Worm (Caenorhabditis elegans) whole organism, young adult: Measurements from ENCODE around the gene arx-5.
A peak's percentile ranks its signal among the peaks of the same experiment; 100 is the strongest.
"Not testable (repeated sequence)": the region's sequence is repeated elsewhere in the genome, so short reads cannot be mapped to it uniquely, and the experiment has no call there.

Experiments
- B0019.2 ChIP-seq: fragments of 200-800 bp; sonication (Bioruptor generic); conservative IDR thresholded peaks from 2 replicates; pipeline ENCODE4 v1.3.6; 2022; ENCODE audit warnings: missing genetic modification reagents, missing genetic modification characterization, missing compliant biosample characterization
- B0261.1 ChIP-seq: sonication (generic microtip); optimal IDR thresholded peaks from 2 replicates; lab custom pipeline; 2016; ENCODE audit warnings: mild to moderate bottlenecking, missing genetic modification characterization, moderate library complexity, missing compliant biosample characterization
- F10E7.11 ChIP-seq: sonication (generic microtip); optimal IDR thresholded peaks from 2 replicates; lab custom pipeline; 2017; ENCODE audit warnings: mild to moderate bottlenecking, missing genetic modification characterization, moderate library complexity, missing compliant biosample characterization
- K12H6.12 ChIP-seq: fragments of 200-800 bp; sonication (Bioruptor generic); optimal IDR thresholded peaks from 2 replicates; lab custom pipeline; 2018; ENCODE audit warnings: mild to moderate bottlenecking, missing genetic modification characterization, missing compliant biosample characterization
- Y67H2A.10 ChIP-seq: fragments of 200-800 bp; sonication (Bioruptor generic); conservative IDR thresholded peaks from 2 replicates; pipeline ENCODE4 v1.3.6; 2022; ENCODE audit warnings: missing genetic modification reagents, missing genetic modification characterization, missing compliant biosample characterization
- ZK185.1 ChIP-seq: sonication (generic microtip); optimal IDR thresholded peaks from 2 replicates; lab custom pipeline; 2016; ENCODE audit warnings: mild to moderate bottlenecking, missing genetic modification characterization, missing compliant biosample characterization; ENCODE audit not compliant: poor library complexity, severe bottlenecking
- akir-1 ChIP-seq: fragments of 200-800 bp; sonication (Bioruptor generic); optimal IDR thresholded peaks from 2 replicates; lab custom pipeline; 2018; ENCODE audit warnings: mild to moderate bottlenecking, missing genetic modification characterization, moderate library complexity, missing compliant biosample characterization
- atf-7 ChIP-seq: sonication (generic microtip); optimal IDR thresholded peaks from 2 replicates; lab custom pipeline; 2017; ENCODE audit warnings: mild to moderate bottlenecking, missing genetic modification characterization, missing compliant biosample characterization
- attf-3 ChIP-seq: fragments of 200-800 bp; sonication (Bioruptor generic); conservative IDR thresholded peaks from 2 replicates; pipeline ENCODE4 v1.3.6; 2022; ENCODE audit warnings: missing genetic modification reagents, missing genetic modification characterization, missing compliant biosample characterization
- attf-6 ChIP-seq: fragments of 200-800 bp; sonication (Bioruptor generic); IDR thresholded peaks from 2 replicates; pipeline ENCODE4 v1.3.6; 2022; ENCODE audit warnings: missing genetic modification reagents, missing genetic modification characterization, missing compliant biosample characterization
- cebp-1 ChIP-seq, 2 experiments: fragments of 200-800 bp in 1 of 2; sonication (Bioruptor generic) in 1 of 2; sonication (generic microtip) in 1 of 2; IDR thresholded peaks in 1 of 2; optimal IDR thresholded peaks in 1 of 2; 2 replicates each; pipeline versions ENCODE4 v1.3.6 to Lab custom; 2017 to 2022; ENCODE audit warnings: missing compliant biosample characterization in 2 of 2, missing genetic modification characterization in 2 of 2, mild to moderate bottlenecking in 1 of 2, missing genetic modification reagents in 1 of 2, moderate library complexity in 1 of 2
- cebp-2 ChIP-seq: fragments of 200-800 bp; sonication (Bioruptor generic); IDR thresholded peaks from 2 replicates; pipeline ENCODE4 v1.3.6; 2022; ENCODE audit warnings: missing genetic modification characterization, missing compliant biosample characterization
- ceh-40 ChIP-seq: fragments of 200-800 bp; sonication (Bioruptor generic); IDR thresholded peaks from 2 replicates; pipeline ENCODE4 v1.3.6; 2022; ENCODE audit warnings: missing genetic modification characterization, missing compliant biosample characterization
- ceh-79 ChIP-seq: sonication (generic microtip); optimal IDR thresholded peaks from 2 replicates; lab custom pipeline; 2017; ENCODE audit warnings: mild to moderate bottlenecking, missing genetic modification characterization, missing compliant biosample characterization
- chd-7 ChIP-seq: sonication (generic microtip); optimal IDR thresholded peaks from 2 replicates; lab custom pipeline; 2016; ENCODE audit warnings: mild to moderate bottlenecking, missing genetic modification characterization, moderate library complexity, missing compliant biosample characterization
- dox-1 ChIP-seq: fragments of 200-800 bp; sonication (Bioruptor generic); IDR thresholded peaks from 2 replicates; pipeline ENCODE4 v1.3.6; 2022; ENCODE audit warnings: missing genetic modification reagents, missing genetic modification characterization, missing compliant biosample characterization
- efl-1 ChIP-seq: fragments of 150-350 bp; optimal IDR thresholded peaks from 2 replicates; lab custom pipeline; 2014; ENCODE audit warnings: missing biosample characterization, missing genetic modification reagents, missing genetic modification characterization
- egl-44 ChIP-seq: fragments of 200-800 bp; sonication (Bioruptor generic); IDR thresholded peaks from 2 replicates; pipeline ENCODE4 v1.3.6; 2022; ENCODE audit warnings: missing genetic modification reagents, missing genetic modification characterization, missing compliant biosample characterization
- gei-17 ChIP-seq: fragments of 200-800 bp; sonication (Bioruptor generic); optimal IDR thresholded peaks from 2 replicates; lab custom pipeline; 2018; ENCODE audit warnings: mild to moderate bottlenecking, missing genetic modification characterization, missing compliant biosample characterization
- him-1 ChIP-seq: sonication (generic microtip); optimal IDR thresholded peaks from 2 replicates; lab custom pipeline; 2016; ENCODE audit warnings: missing genotype, missing genetic modification reagents, missing genetic modification characterization, missing compliant biosample characterization
- let-526 ChIP-seq: fragments of 200-800 bp; sonication (Bioruptor generic); IDR thresholded peaks from 2 replicates; pipeline ENCODE4 v1.3.6; 2022; ENCODE audit warnings: missing genetic modification reagents, missing genetic modification characterization, missing compliant biosample characterization
- let-607 ChIP-seq, 2 experiments: fragments of 200-800 bp in 1 of 2; sonication (Bioruptor generic) in 1 of 2; sonication (generic microtip) in 1 of 2; optimal IDR thresholded peaks; 2 replicates each; lab custom pipeline; 2016 to 2018; ENCODE audit warnings: mild to moderate bottlenecking in 2 of 2, missing compliant biosample characterization in 2 of 2, missing genetic modification characterization in 2 of 2, moderate library complexity in 2 of 2, missing genotype in 1 of 2
- lin-40 ChIP-seq: sonication (generic microtip); optimal IDR thresholded peaks from 2 replicates; lab custom pipeline; 2016; ENCODE audit warnings: missing genetic modification characterization, mild to moderate bottlenecking, missing compliant biosample characterization, missing genotype, missing genetic modification reagents
- lin-54 ChIP-seq: fragments of 200-800 bp; sonication (Bioruptor generic); optimal IDR thresholded peaks from 2 replicates; lab custom pipeline; 2018; ENCODE audit warnings: mild to moderate bottlenecking, missing genetic modification characterization, missing compliant biosample characterization
- nfyb-1 ChIP-seq: fragments of 200-800 bp; sonication (Bioruptor generic); IDR thresholded peaks from 2 replicates; pipeline ENCODE4 v1.3.6; 2022; ENCODE audit warnings: missing genetic modification reagents, missing genetic modification characterization, missing compliant biosample characterization
- nhr-80 ChIP-seq: sonication (generic microtip); optimal IDR thresholded peaks from 2 replicates; lab custom pipeline; 2016; ENCODE audit warnings: missing genetic modification characterization, missing compliant biosample characterization
- pha-4 ChIP-seq: fragments of 150-350 bp; sonication (generic microtip); optimal IDR thresholded peaks from 2 replicates; lab custom pipeline; 2014; ENCODE audit warnings: missing biosample characterization, missing genetic modification reagents, missing genetic modification characterization
- rec-8 ChIP-seq, 2 experiments: sonication (generic microtip); optimal IDR thresholded peaks; 2 replicates each; lab custom pipeline; 2016; ENCODE audit warnings: mild to moderate bottlenecking in 2 of 2, missing genetic modification characterization in 2 of 2, missing genetic modification reagents in 2 of 2, missing genotype in 2 of 2, missing biosample characterization in 1 of 2, missing compliant biosample characterization in 1 of 2, moderate library complexity in 1 of 2
- rpc-1 ChIP-seq, 2 experiments: fragments of 150-350 bp in 1 of 2; sonication (generic microtip) in 1 of 2; optimal IDR thresholded peaks; 2 replicates each; lab custom pipeline; 2014 to 2018; ENCODE audit warnings: missing biosample characterization in 1 of 2, missing genetic modification characterization in 1 of 2, missing genetic modification reagents in 1 of 2, missing genotype in 1 of 2
- sea-2 ChIP-seq: fragments of 200-800 bp; sonication (Bioruptor generic); IDR thresholded peaks from 2 replicates; pipeline ENCODE4 v1.3.6; 2022; ENCODE audit warnings: missing genetic modification characterization, missing compliant biosample characterization
- snpc-1.1 ChIP-seq: sonication (generic microtip); optimal IDR thresholded peaks from 2 replicates; lab custom pipeline; 2017; ENCODE audit warnings: missing genetic modification characterization, mild to moderate bottlenecking, missing compliant biosample characterization, antibody characterized with exemption, moderate library complexity, missing genotype, missing genetic modification reagents; ENCODE audit not compliant: insufficient read depth
- snpc-4 ChIP-seq, 5 experiments: fragments of 150-350 bp in 1 of 5; sonication (generic microtip) in 4 of 5; optimal IDR thresholded peaks; 2 replicates each; lab custom pipeline; 2014 to 2018; ENCODE audit warnings: missing genetic modification characterization in 5 of 5, missing biosample characterization in 3 of 5, antibody characterized with exemption in 2 of 5, mild to moderate bottlenecking in 2 of 5, missing compliant biosample characterization in 2 of 5, missing genotype in 2 of 5, moderate library complexity in 2 of 5, missing genetic modification reagents in 1 of 5
- somi-1 ChIP-seq: fragments of 200-800 bp; sonication (Bioruptor generic); optimal IDR thresholded peaks from 2 replicates; lab custom pipeline; 2018; ENCODE audit warnings: mild to moderate bottlenecking, missing genetic modification characterization, missing compliant biosample characterization
- tbp1 ChIP-seq: fragments of 200-800 bp; sonication (Bioruptor generic); optimal IDR thresholded peaks from 2 replicates; lab custom pipeline; 2018; ENCODE audit warnings: mild to moderate bottlenecking, missing genetic modification characterization, missing compliant biosample characterization
- zim-3 ChIP-seq: sonication (generic microtip); optimal IDR thresholded peaks from 2 replicates; lab custom pipeline; 2017; ENCODE audit warnings: mild to moderate bottlenecking, missing genetic modification characterization, moderate library complexity, missing compliant biosample characterization
- ztf-25 ChIP-seq: fragments of 200-800 bp; sonication (Bioruptor generic); IDR thresholded peaks from 2 replicates; pipeline ENCODE4 v1.3.6; 2022; ENCODE audit warnings: missing genetic modification reagents, missing genetic modification characterization, missing compliant biosample characterization
- ztf-6 ChIP-seq: fragments of 200-800 bp; sonication (Bioruptor generic); IDR thresholded peaks from 2 replicates; pipeline ENCODE4 v1.3.6; 2022; ENCODE audit warnings: missing genetic modification reagents, missing genetic modification characterization, missing compliant biosample characterization

Gene arx-5

DNA sequence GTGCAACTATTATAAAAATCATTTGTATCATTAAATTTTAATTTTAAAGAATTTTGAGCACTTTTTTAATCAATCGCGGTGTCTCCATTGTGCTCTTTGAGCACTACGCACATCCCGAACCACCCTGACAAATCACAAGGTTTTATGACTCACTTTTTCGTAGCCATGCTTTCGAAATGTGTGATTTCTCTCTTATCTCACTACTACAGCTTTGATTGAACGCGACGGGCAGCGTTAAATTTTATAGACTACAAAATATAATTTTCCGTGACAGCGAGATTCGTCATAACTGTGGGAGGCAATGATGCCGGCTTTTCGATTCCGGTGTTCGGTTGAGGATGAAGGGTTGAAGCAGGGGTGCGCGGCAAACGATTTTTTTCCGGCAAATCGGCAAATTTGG is 31.8 kb upstream of the arx-5 start:
- TF ChIP-seq gei-17 (GFP tag; lab: Kevin White, UChicago) (no peak), nhr-80 (tag; lab: Kevin White, UChicago) (peak; percentile 69), ztf-25 (GFP tag; lab: Robert Waterston, UW) (no peak), ztf-6 (no peak), B0019.2 (GFP tag; lab: Robert Waterston, UW) (no peak), let-607 (tag; optimal IDR thresholded peaks at IDR 0.05; lab: Kevin White, UChicago) (peak in 1 of 2 experiments; percentile 18), him-1 (tag; lab: Kevin White, UChicago) (no peak), cebp-1 (GFP tag; IDR thresholded peaks at IDR 0.05; lab: Robert Waterston, UW) (no peak), cebp-1 (tag; optimal IDR thresholded peaks at IDR 0.05; lab: Kevin White, UChicago) (peak; percentile 40), ZK185.1 (tag; lab: Kevin White, UChicago) (no peak), atf-7 (tag; lab: Kevin White, UChicago) (no peak), nfyb-1 (GFP tag; lab: Robert Waterston, UW) (0 out of 2 replicates have a peak, but pooled peaks have one; percentile 24), akir-1 (no peak), zim-3 (no peak), let-526 (GFP tag; lab: Robert Waterston, UW) (no peak)

DNA sequence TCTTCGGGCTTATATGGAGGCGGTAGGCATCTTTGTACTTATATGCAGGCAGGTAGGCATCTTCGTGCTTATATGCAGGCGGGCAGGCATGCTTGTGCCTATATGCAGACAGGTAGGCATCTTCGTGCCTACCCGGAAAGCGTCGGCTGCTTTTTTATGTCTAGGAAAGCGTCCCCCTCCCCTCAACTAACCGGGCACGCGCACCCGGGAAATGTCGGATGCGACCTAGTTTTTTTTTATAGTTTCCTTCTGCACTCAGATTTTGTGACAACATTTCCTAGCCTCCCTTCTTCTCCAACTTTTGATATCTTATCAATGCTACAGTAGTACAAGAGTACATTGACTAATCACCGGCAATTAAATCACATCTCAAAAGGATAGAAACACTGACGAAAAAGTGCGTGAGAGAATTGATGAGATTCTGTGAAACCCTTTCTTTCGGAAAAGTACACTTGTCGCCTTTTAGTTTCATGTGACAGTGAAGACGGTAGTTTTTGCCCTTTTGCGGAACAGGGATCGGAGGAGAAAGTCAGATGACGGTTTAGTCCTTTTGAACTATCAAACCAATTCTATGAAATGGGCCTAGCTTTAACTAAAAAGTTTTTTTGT is 31.2 kb upstream of the arx-5 start:
- TF ChIP-seq ceh-79 (tag; lab: Kevin White, UChicago) (no peak), dox-1 (GFP tag; lab: Robert Waterston, UW) (no peak), rec-8 (tag; optimal IDR thresholded peaks at IDR 0.05; lab: Kevin White, UChicago) (no peak), egl-44 (GFP tag; lab: Robert Waterston, UW) (no peak), ztf-25 (GFP tag; lab: Robert Waterston, UW) (0 out of 2 replicates have a peak, but pooled peaks have one; percentile 22), cebp-2 (GFP tag; lab: Robert Waterston, UW) (0 out of 2 replicates have a peak, but pooled peaks have one; percentile 1), attf-3 (GFP tag; lab: Robert Waterston, UW) (no peak), somi-1 (GFP tag; lab: Kevin White, UChicago) (peak; percentile 52), snpc-4 (GFP tag; optimal IDR thresholded peaks at IDR 0.05; lab: Kevin White, UChicago) (no peak), snpc-4 (tag; optimal IDR thresholded peaks at IDR 0.05; lab: Kevin White, UChicago) (peak in 3 of 4 experiments; percentile 9 to 61 (median 42))

DNA sequence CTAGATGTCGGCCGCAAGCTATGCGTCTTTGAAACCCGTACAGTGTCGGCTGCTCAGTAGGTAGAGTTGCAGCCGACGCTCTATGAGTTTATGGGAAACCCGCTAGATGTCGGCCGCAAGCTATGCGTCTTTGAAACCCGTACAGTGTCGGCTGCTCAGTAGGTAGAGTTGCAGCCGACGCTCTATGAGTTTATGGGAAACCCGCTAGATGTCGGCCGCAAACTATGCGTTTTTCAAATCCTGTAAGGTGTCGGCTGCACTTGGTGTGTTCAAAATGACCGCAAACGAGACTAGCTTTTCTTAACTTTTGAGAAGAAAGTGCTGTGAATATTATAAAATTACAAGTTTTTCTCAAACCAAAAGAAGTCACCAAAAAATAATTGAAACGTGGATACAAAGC is 30.3 kb upstream of the arx-5 start:
- not testable (repeated sequence) for TF ChIP-seq snpc-4 (GFP tag; optimal IDR thresholded peaks at IDR 0.05; lab: Kevin White, UChicago)
- peak in 2 of 4 experiments; percentile 67 to 76 for TF ChIP-seq snpc-4 (tag; optimal IDR thresholded peaks at IDR 0.05; lab: Kevin White, UChicago)

DNA sequence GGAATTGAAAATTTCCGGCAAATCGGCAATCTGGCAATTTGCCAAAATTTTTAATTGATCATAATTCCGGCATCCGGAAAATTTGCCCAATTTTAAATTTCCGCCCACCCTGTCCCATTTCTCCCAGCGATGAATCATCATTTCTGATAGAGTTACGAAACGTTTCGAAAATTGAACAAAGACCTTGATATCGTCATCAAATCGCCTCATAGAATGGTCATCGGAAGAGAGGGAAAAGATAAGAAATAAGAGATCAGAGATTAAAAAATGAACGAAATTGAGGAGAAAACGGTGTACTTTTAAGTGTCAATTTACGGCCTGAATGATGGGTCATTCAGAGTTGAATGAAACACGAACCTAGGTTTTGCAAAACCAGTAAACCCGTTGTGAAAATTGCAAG is 29.7 kb upstream of the arx-5 start:
- peak; percentile 53 for TF ChIP-seq nhr-80 (tag; lab: Kevin White, UChicago)
- no peak for TF ChIP-seq cebp-1 (GFP tag; IDR thresholded peaks at IDR 0.05; lab: Robert Waterston, UW)
- TF ChIP-seq cebp-1 (tag; optimal IDR thresholded peaks at IDR 0.05; lab: Kevin White, UChicago), result peak; percentile 34
- no peak for TF ChIP-seq ceh-40 (GFP tag; lab: Robert Waterston, UW)
- no peak for TF ChIP-seq pha-4 (tag; lab: Kevin White, UChicago)

DNA sequence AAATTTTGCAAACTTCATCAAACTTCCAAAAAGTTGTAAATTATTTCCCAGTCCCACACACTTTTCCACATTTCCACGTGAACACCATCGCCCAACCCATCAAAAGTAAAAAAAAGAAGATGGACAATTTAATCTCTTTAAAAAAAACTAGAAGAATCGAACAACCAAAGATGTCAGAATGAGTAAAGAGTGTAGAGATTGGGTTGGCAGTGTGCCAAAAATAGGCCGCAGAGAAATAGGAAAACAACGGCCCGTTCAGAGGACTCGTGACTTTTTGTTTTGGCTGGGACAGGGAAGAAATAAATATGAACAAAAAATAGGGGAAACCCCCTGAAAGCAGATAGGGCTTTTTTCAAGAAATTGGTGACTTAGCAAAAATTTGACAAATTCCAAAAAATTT is 25.0 kb upstream of the arx-5 start:
- TF ChIP-seq K12H6.12 (peak; percentile 34), efl-1 (GFP tag; lab: Kevin White, UChicago) (no peak), cebp-1 (GFP tag; IDR thresholded peaks at IDR 0.05; lab: Robert Waterston, UW) (no peak), cebp-1 (tag; optimal IDR thresholded peaks at IDR 0.05; lab: Kevin White, UChicago) (peak; percentile 23), chd-7 (no peak), rpc-1 (optimal IDR thresholded peaks at IDR 0.05; lab: Kevin White, UChicago) (no peak), rpc-1 (tag; optimal IDR thresholded peaks at IDR 0.05; lab: Kevin White, UChicago) (no peak), F10E7.11 (no peak), tbp1 (GFP tag; lab: Kevin White, UChicago) (no peak), pha-4 (tag; lab: Kevin White, UChicago) (no peak), lin-40 (tag; lab: Kevin White, UChicago) (peak; percentile 72), egl-44 (GFP tag; lab: Robert Waterston, UW) (no peak), lin-54 (GFP tag; lab: Kevin White, UChicago) (no peak), snpc-1.1 (tag; lab: Kevin White, UChicago) (no peak), sea-2 (GFP tag; lab: Robert Waterston, UW) (no peak), attf-6 (GFP tag; lab: Robert Waterston, UW) (no peak), somi-1 (GFP tag; lab: Kevin White, UChicago) (peak; percentile 74), Y67H2A.10 (GFP tag; lab: Robert Waterston, UW) (no peak), B0261.1 (tag; lab: Kevin White, UChicago) (no peak)
